Worm (Caenorhabditis elegans): ENCODE data around the gene rpl-35.

rpl-35 gene

ce11 chrIII:7828576-7829461, 26.1 kb upstream of the rpl-35 start, which contains the start of the genes egl-45 and kcmf-1 (continued):
- TF ChIP-seq swsn-7 (tag; optimal IDR thresholded peaks at IDR 0.05) (no peak), nhr-20 (tag; optimal IDR thresholded peaks at IDR 0.05) (no peak), tbx-2 (tag; optimal IDR thresholded peaks at IDR 0.05) (no peak), vab-15 (tag; optimal IDR thresholded peaks at IDR 0.05) (no peak), pax-3 (tag; optimal IDR thresholded peaks at IDR 0.05) (no peak), fos-1 (tag; optimal IDR thresholded peaks at IDR 0.05) (no peak), efl-3 (GFP tag; optimal IDR thresholded peaks at IDR 0.05) (no peak), nhr-90 (tag; optimal IDR thresholded peaks at IDR 0.05; ENCODE audit: poor library complexity) (no peak), ceh-8 (GFP tag; optimal IDR thresholded peaks at IDR 0.05) (no peak), grh-1 (GFP tag; IDR thresholded peaks at IDR 0.05) (no peak), efl-1 (optimal IDR thresholded peaks at IDR 0.05) (peak; percentile 54 to 59), efl-1 (GFP tag; optimal IDR thresholded peaks at IDR 0.05 in 1 of 2) (peak; percentile 39 to 73), lin-13 (GFP tag; optimal IDR thresholded peaks at IDR 0.05) (no peak), unc-98 (GFP tag; IDR thresholded peaks at IDR 0.05) (no peak), egl-13 (tag; optimal IDR thresholded peaks at IDR 0.05) (no peak), ceh-88 (GFP tag; IDR thresholded peaks at IDR 0.05) (no peak), unc-62 (GFP tag; optimal IDR thresholded peaks at IDR 0.05) (no peak), C04F5.9 (tag; optimal IDR thresholded peaks at IDR 0.05) (no peak), mef-2 (tag; optimal IDR thresholded peaks at IDR 0.05) (no peak), jun-1 (tag; optimal IDR thresholded peaks at IDR 0.05) (no peak), C34B4.2 (tag; optimal IDR thresholded peaks at IDR 0.05) (no peak), hlh-4 (tag; optimal IDR thresholded peaks at IDR 0.05) (no peak), irx-1 (tag; optimal IDR thresholded peaks at IDR 0.05) (no peak), C16A3.4 (tag; optimal IDR thresholded peaks at IDR 0.05) (peak; percentile 28), fkh-8 (tag; optimal IDR thresholded peaks at IDR 0.05) (no peak), lin-14 (GFP tag; optimal IDR thresholded peaks at IDR 0.05) (no peak), ceh-63 (GFP tag; optimal IDR thresholded peaks at IDR 0.05) (no peak), unc-30 (tag; optimal IDR thresholded peaks at IDR 0.05) (no peak), egl-27 (tag; optimal IDR thresholded peaks at IDR 0.05) (no peak), elt-3 (tag; optimal IDR thresholded peaks at IDR 0.05) (peak in 1 of 6 experiments; percentile 17), dsc-1 (tag; optimal IDR thresholded peaks at IDR 0.05) (no peak), hlh-17 (GFP tag; optimal IDR thresholded peaks at IDR 0.05; ENCODE audit: borderline replicate concordance) (no peak), pqm-1 (tag; optimal IDR thresholded peaks at IDR 0.05) (no peak), ets-5 (GFP tag; IDR thresholded peaks at IDR 0.05) (no peak), F16B12.6 (tag; optimal IDR thresholded peaks at IDR 0.05) (peak; percentile 7), mdl-1 (tag; optimal IDR thresholded peaks at IDR 0.05) (no peak), nhr-237 (tag; optimal IDR thresholded peaks at IDR 0.05) (no peak), nhr-11 (tag; optimal IDR thresholded peaks at IDR 0.05) (no peak), alr-1 (tag; optimal IDR thresholded peaks at IDR 0.05; ENCODE audit: borderline replicate concordance) (no peak), elt-2 (tag; optimal IDR thresholded peaks at IDR 0.05) (no peak), nhr-77 (tag; optimal IDR thresholded peaks at IDR 0.05) (no peak), nhr-76 (tag; optimal IDR thresholded peaks at IDR 0.05) (no peak), lsy-2 (tag; optimal IDR thresholded peaks at IDR 0.05) (peak; percentile 33 to 69), sup-37 (GFP tag; optimal IDR thresholded peaks at IDR 0.05) (no peak), ztf-11 (tag; optimal IDR thresholded peaks at IDR 0.05) (no peak), dpl-1 (GFP tag; optimal IDR thresholded peaks at IDR 0.05) (peak; percentile 14 to 65 (median 51))

Measured in whole organism, L1 larva.